Fruit fly (Drosophila melanogaster) whole organism, embryonic: ENCODE results near the gene CG10467.

Source experiments
- C15 ChIP-seq: fragments of 200-800 bp; sonication (Bioruptor generic); IDR thresholded peaks from 3 replicates; pipeline ENCODE4 v1.3.6; 2022; ENCODE audit warnings: missing biosample characterization, missing genetic modification characterization
- CG10431 ChIP-seq: fragments of 200-800 bp; sonication (Bioruptor generic); optimal IDR thresholded peaks from 3 replicates; lab custom pipeline; 2018; ENCODE audit warnings: missing biosample characterization, mild to moderate bottlenecking, missing genetic modification characterization
- CG12071 ChIP-seq: fragments of 200-800 bp; sonication (Bioruptor generic); optimal IDR thresholded peaks from 3 replicates; lab custom pipeline; 2018; ENCODE audit warnings: missing biosample characterization, mild to moderate bottlenecking, missing genetic modification characterization
- CG12104 ChIP-seq: fragments of 200-800 bp; sonication (Bioruptor generic); optimal IDR thresholded peaks from 3 replicates; lab custom pipeline; 2016; ENCODE audit warnings: missing biosample characterization, missing genetic modification characterization
- CG12236 ChIP-seq: fragments of 200-800 bp; sonication (Bioruptor generic); optimal IDR thresholded peaks from 2 replicates; lab custom pipeline; 2016; ENCODE audit warnings: missing biosample characterization, missing genetic modification characterization
- CG13287 ChIP-seq: fragments of 200-800 bp; sonication (Bioruptor generic); IDR thresholded peaks from 2 replicates; pipeline ENCODE4 v1.3.6; 2022; ENCODE audit warnings: missing biosample characterization, missing genetic modification characterization; ENCODE audit not compliant: partially characterized antibody
- CG15011 ChIP-seq: fragments of 200-800 bp; sonication (Bioruptor generic); optimal IDR thresholded peaks from 3 replicates; lab custom pipeline; 2018; ENCODE audit warnings: missing biosample characterization, mild to moderate bottlenecking, missing genetic modification characterization
- CG1647 ChIP-seq: fragments of 200-800 bp; sonication (Bioruptor generic); optimal IDR thresholded peaks from 3 replicates; lab custom pipeline; 2016; ENCODE audit warnings: missing biosample characterization, missing genetic modification characterization
- CG30020 ChIP-seq: fragments of 200-800 bp; optimal IDR thresholded peaks from 2 replicates; lab custom pipeline; 2019; ENCODE audit warnings: missing biosample characterization, mild to moderate bottlenecking, missing genetic modification characterization, moderate library complexity
- CG30431 ChIP-seq: fragments of 200-800 bp; sonication (Bioruptor generic); optimal IDR thresholded peaks from 2 replicates; lab custom pipeline; 2017; ENCODE audit warnings: missing biosample characterization, missing genetic modification characterization
- CG3838 ChIP-seq: fragments of 200-800 bp; sonication (Bioruptor generic); optimal IDR thresholded peaks from 3 replicates; lab custom pipeline; 2016; ENCODE audit warnings: missing biosample characterization, missing genetic modification characterization
- CG3847 ChIP-seq: fragments of 200-800 bp; sonication (Bioruptor generic); IDR thresholded peaks from 2 replicates; pipeline ENCODE4 v1.3.6; 2022; ENCODE audit warnings: missing biosample characterization, missing genetic modification characterization
- CG6654 ChIP-seq: fragments of 200-800 bp; sonication (Bioruptor generic); optimal IDR thresholded peaks from 2 replicates; lab custom pipeline; 2017; ENCODE audit warnings: missing biosample characterization, mild to moderate bottlenecking, missing genetic modification characterization
- D19A ChIP-seq: fragments of 200-800 bp; optimal IDR thresholded peaks from 3 replicates; lab custom pipeline; 2019; ENCODE audit warnings: missing biosample characterization, mild to moderate bottlenecking, missing genetic modification characterization, moderate library complexity
- D19B ChIP-seq: fragments of 200-800 bp; sonication (Bioruptor generic); optimal IDR thresholded peaks from 2 replicates; lab custom pipeline; 2017; ENCODE audit warnings: missing biosample characterization, mild to moderate bottlenecking, missing genetic modification characterization
- Drgx ChIP-seq: fragments of 200-800 bp; sonication (Bioruptor generic); IDR thresholded peaks from 2 replicates; pipeline ENCODE4 v1.3.6; 2022; ENCODE audit warnings: missing biosample characterization, missing genetic modification characterization
- Fer3 ChIP-seq: fragments of 200-800 bp; sonication (Bioruptor generic); optimal IDR thresholded peaks from 2 replicates; lab custom pipeline; 2018; ENCODE audit warnings: missing biosample characterization, mild to moderate bottlenecking, missing genetic modification characterization, moderate library complexity
- HLH54F ChIP-seq: fragments of 200-800 bp; sonication (Bioruptor generic); optimal IDR thresholded peaks from 3 replicates; lab custom pipeline; 2016; ENCODE audit warnings: missing biosample characterization, missing genetic modification characterization
- Hey ChIP-seq: fragments of 200-800 bp; sonication (Bioruptor generic); optimal IDR thresholded peaks from 3 replicates; lab custom pipeline; 2018; ENCODE audit warnings: missing biosample characterization, mild to moderate bottlenecking, missing genetic modification characterization
- Lpt ChIP-seq: fragments of >200 bp; optimal IDR thresholded peaks from 2 replicates; lab custom pipeline; 2018; ENCODE audit warnings: missing biosample characterization, missing genetic modification characterization
- Mad ChIP-seq: fragments of 200-800 bp; sonication (Bioruptor generic); optimal IDR thresholded peaks from 2 replicates; lab custom pipeline; 2016; ENCODE audit warnings: missing biosample characterization, missing genetic modification characterization
- NC2β ChIP-seq: fragments of 200-800 bp; sonication (Bioruptor generic); optimal IDR thresholded peaks from 2 replicates; lab custom pipeline; 2016; ENCODE audit warnings: missing biosample characterization, missing genetic modification characterization
- Nf-YB ChIP-seq: fragments of 200-800 bp; sonication (Bioruptor generic); optimal IDR thresholded peaks from 3 replicates; lab custom pipeline; 2019; ENCODE audit warnings: missing biosample characterization, mild to moderate bottlenecking, missing genetic modification characterization, moderate library complexity
- NfI ChIP-seq: fragments of 200-800 bp; sonication (Bioruptor generic); optimal IDR thresholded peaks from 3 replicates; lab custom pipeline; 2018; ENCODE audit warnings: missing biosample characterization, mild to moderate bottlenecking, missing genetic modification characterization, moderate library complexity
- Oaz ChIP-seq: fragments of 200-800 bp; sonication (Bioruptor generic); IDR thresholded peaks from 2 replicates; pipeline ENCODE4 v1.3.6; 2022; ENCODE audit warnings: missing biosample characterization, missing genetic modification characterization
- Side ChIP-seq: fragments of 200-800 bp; sonication (Bioruptor generic); optimal IDR thresholded peaks from 2 replicates; lab custom pipeline; 2016; ENCODE audit warnings: missing biosample characterization, missing genetic modification characterization
- Sin3A ChIP-seq: fragments of >200 bp; optimal IDR thresholded peaks from 2 replicates; lab custom pipeline; 2018
- Six4 ChIP-seq: fragments of 200-800 bp; sonication (Bioruptor generic); optimal IDR thresholded peaks from 2 replicates; lab custom pipeline; 2016; ENCODE audit warnings: missing biosample characterization, missing genetic modification characterization
- TFAM ChIP-seq: fragments of 200-800 bp; sonication (Bioruptor generic); optimal IDR thresholded peaks from 2 replicates; lab custom pipeline; 2017; ENCODE audit warnings: missing biosample characterization, missing genetic modification characterization, inconsistent platforms
- ab ChIP-seq: fragments of 200-800 bp; sonication (Bioruptor generic); optimal IDR thresholded peaks from 2 replicates; lab custom pipeline; 2016; ENCODE audit warnings: missing biosample characterization, missing genetic modification characterization
- cg ChIP-seq: fragments of 200-800 bp; sonication (Bioruptor generic); optimal IDR thresholded peaks from 3 replicates; lab custom pipeline; 2019; ENCODE audit warnings: missing biosample characterization, mild to moderate bottlenecking, missing genetic modification characterization, moderate library complexity
- chif ChIP-seq, 2 experiments: fragments of 200-800 bp; sonication (Bioruptor generic); optimal IDR thresholded peaks; 3 replicates each; lab custom pipeline; 2016; ENCODE audit warnings: missing biosample characterization in 2 of 2, missing genetic modification characterization in 2 of 2
- da ChIP-seq: fragments of 200-800 bp; sonication (Bioruptor generic); optimal IDR thresholded peaks from 2 replicates; lab custom pipeline; 2016; ENCODE audit warnings: missing biosample characterization, missing genetic modification characterization
- eve ChIP-seq, 2 experiments: fragments of >200 bp; optimal IDR thresholded peaks; 2 replicates each; lab custom pipeline; 2017; ENCODE audit warnings: missing biosample characterization in 2 of 2, missing genetic modification characterization in 2 of 2
- gce ChIP-seq: fragments of 200-800 bp; sonication (Bioruptor generic); IDR thresholded peaks from 3 replicates; pipeline ENCODE4 v1.3.6; 2022; ENCODE audit warnings: missing biosample characterization, missing genetic modification characterization
- gro ChIP-seq: fragments of 200-800 bp; sonication (Bioruptor generic); optimal IDR thresholded peaks from 2 replicates; lab custom pipeline; 2016; ENCODE audit warnings: missing biosample characterization, missing genetic modification characterization
- h ChIP-seq: fragments of >200 bp; optimal IDR thresholded peaks from 2 replicates; lab custom pipeline; 2017
- ham ChIP-seq: fragments of 200-800 bp; sonication (Bioruptor generic); IDR thresholded peaks from 2 replicates; pipeline ENCODE4 v1.3.6; 2022; ENCODE audit warnings: missing biosample characterization, missing genetic modification characterization
- her ChIP-seq: fragments of 200-800 bp; sonication (Bioruptor generic); optimal IDR thresholded peaks from 2 replicates; lab custom pipeline; 2016; ENCODE audit warnings: missing biosample characterization, missing genetic modification characterization
- knrl ChIP-seq: fragments of 200-800 bp; sonication (Bioruptor generic); IDR thresholded peaks from 3 replicates; pipeline ENCODE4 v1.3.6; 2022; ENCODE audit warnings: missing biosample characterization, missing genetic modification characterization; ENCODE audit not compliant: partially characterized antibody
- nmo ChIP-seq: fragments of 200-800 bp; sonication (Bioruptor generic); optimal IDR thresholded peaks from 2 replicates; lab custom pipeline; 2018; ENCODE audit warnings: missing biosample characterization, mild to moderate bottlenecking, missing genetic modification characterization, moderate library complexity
- phol ChIP-seq: fragments of 200-800 bp; sonication (Bioruptor generic); optimal IDR thresholded peaks from 3 replicates; lab custom pipeline; 2018; ENCODE audit warnings: missing biosample characterization, mild to moderate bottlenecking, missing genetic modification characterization, moderate library complexity
- pita ChIP-seq: fragments of 200-800 bp; sonication (Bioruptor generic); optimal IDR thresholded peaks from 2 replicates; lab custom pipeline; 2017; ENCODE audit warnings: missing biosample characterization, mild to moderate bottlenecking, missing genetic modification characterization
- prd ChIP-seq, 3 experiments: fragments of >200 bp in 2 of 3; fragments of 200-800 bp in 1 of 3; sonication (Bioruptor generic) in 1 of 3; optimal IDR thresholded peaks in 2 of 3; IDR thresholded peaks in 1 of 3; 2 replicates in 2 of 3; 3 replicates in 1 of 3; pipeline versions ENCODE4 v1.3.6 to Lab custom; 2017 to 2022; ENCODE audit warnings: missing biosample characterization in 1 of 3, missing genetic modification characterization in 1 of 3
- ranshi ChIP-seq: fragments of 200-800 bp; sonication (Bioruptor generic); IDR thresholded peaks from 2 replicates; pipeline ENCODE4 v1.3.6; 2022; ENCODE audit warnings: missing biosample characterization, missing genetic modification characterization
- slp2 ChIP-seq: fragments of 200-800 bp; sonication (Bioruptor generic); optimal IDR thresholded peaks from 2 replicates; lab custom pipeline; 2016; ENCODE audit warnings: missing biosample characterization, missing genetic modification characterization
- sob ChIP-seq: fragments of 200-800 bp; sonication (Bioruptor generic); IDR thresholded peaks from 2 replicates; pipeline ENCODE4 v1.3.6; 2022; ENCODE audit warnings: missing biosample characterization, missing genetic modification characterization
- sug ChIP-seq: fragments of 200-800 bp; optimal IDR thresholded peaks from 2 replicates; lab custom pipeline; 2019; ENCODE audit warnings: missing biosample characterization, mild to moderate bottlenecking, missing genetic modification characterization, moderate library complexity
- trh ChIP-seq: fragments of 200-800 bp; sonication (Bioruptor generic); optimal IDR thresholded peaks from 2 replicates; lab custom pipeline; 2016; ENCODE audit warnings: missing biosample characterization, missing genetic modification characterization
- yki ChIP-seq: fragments of >200 bp; optimal IDR thresholded peaks from 3 replicates; lab custom pipeline; 2018
- zfh1 ChIP-seq: fragments of 200-800 bp; sonication (Bioruptor generic); IDR thresholded peaks from 3 replicates; pipeline ENCODE4 v1.3.6; 2022; ENCODE audit warnings: missing biosample characterization, missing genetic modification characterization

CG10467 gene

DNA sequence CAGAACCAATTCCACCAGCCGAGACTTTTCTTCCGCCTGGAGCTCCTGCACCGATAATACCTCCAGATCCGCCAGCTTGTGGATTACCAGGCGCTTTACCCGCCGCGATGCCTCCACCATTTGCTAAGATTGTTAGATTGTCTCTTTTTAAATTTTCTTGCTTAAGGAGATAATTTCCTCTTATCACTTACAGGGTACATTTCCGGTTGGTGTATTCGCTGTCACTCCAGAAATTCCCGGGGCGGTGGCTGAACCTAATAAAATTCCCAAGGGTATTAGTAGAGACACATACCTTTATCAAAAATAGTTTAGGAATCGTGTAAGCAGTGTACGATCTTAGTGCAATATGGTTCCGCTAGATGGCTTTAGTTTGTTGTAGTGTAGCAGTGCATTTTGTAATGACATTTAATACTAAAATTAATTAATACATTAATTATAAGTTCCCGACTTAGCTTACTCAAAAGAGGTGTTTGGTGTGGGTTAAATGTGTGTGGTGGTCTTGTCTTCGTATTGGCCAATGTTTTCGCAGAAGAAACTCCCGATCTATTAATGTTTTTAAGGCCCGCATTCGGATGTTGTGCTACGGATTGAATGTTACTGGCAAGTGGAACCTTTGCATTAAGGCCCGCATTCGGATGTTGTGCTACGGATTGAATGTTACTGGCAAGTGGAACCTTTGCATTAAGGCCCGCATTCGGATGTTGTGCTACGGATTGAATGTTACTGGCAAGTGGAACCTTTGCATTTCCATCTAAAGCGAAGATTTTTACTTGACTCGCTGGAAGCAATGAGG, 30.3 kb upstream of the CG10467 start (continued):
- TF ChIP-seq C15 (GFP tag; lab: Robert Waterston, UW): peak; percentile 81
- TF ChIP-seq CG13287 (GFP tag; lab: Robert Waterston, UW): no peak; the same call in 1 of the 2 replicates
- TF ChIP-seq D19B (GFP tag; lab: Kevin White, UChicago): peak; percentile 57
- TF ChIP-seq Nf-YB (GFP tag; lab: Kevin White, UChicago): peak; percentile 45
- TF ChIP-seq ab (GFP tag; lab: Kevin White, UChicago): no peak
- TF ChIP-seq eve (GFP tag; optimal IDR thresholded peaks at IDR 0.05; lab: Kevin White, UChicago): no peak
- TF ChIP-seq pita (GFP tag; lab: Kevin White, UChicago): peak; percentile 74
- TF ChIP-seq Sin3A (lab: Kevin White, UChicago): peak; percentile 43
- TF ChIP-seq phol: peak; percentile 70
- TF ChIP-seq Six4 (GFP tag; lab: Kevin White, UChicago): peak; percentile 46
- TF ChIP-seq her (GFP tag; lab: Kevin White, UChicago): peak; percentile 64
- TF ChIP-seq Oaz (GFP tag; lab: Robert Waterston, UW): peak; percentile 59
- peak; percentile 38 for TF ChIP-seq yki (lab: Kevin White, UChicago)
- peak; percentile 45 for TF ChIP-seq CG1647
- TF ChIP-seq Fer3 (tag; lab: Kevin White, UChicago): peak; percentile 75
- peak; percentile 29 for TF ChIP-seq nmo (GFP tag; lab: Kevin White, UChicago)
- TF ChIP-seq HLH54F (GFP tag; lab: Kevin White, UChicago): no peak
- peak; percentile 43 for TF ChIP-seq Hey (tag; lab: Kevin White, UChicago)
- peak; percentile 75 for TF ChIP-seq CG12104 (GFP tag; lab: Kevin White, UChicago)
- TF ChIP-seq Mad (GFP tag; lab: Kevin White, UChicago): peak; percentile 27
- peak; percentile 56 for TF ChIP-seq TFAM (GFP tag; lab: Kevin White, UChicago)
- peak; percentile 92 for TF ChIP-seq CG12071 (GFP tag; lab: Kevin White, UChicago)
- TF ChIP-seq knrl: peak; percentile 47; the same call in 1 of the 3 replicates
- peak; percentile 8 to 62 for TF ChIP-seq chif (GFP tag; optimal IDR thresholded peaks at IDR 0.05; lab: Kevin White, UChicago)
- peak; percentile 56 for TF ChIP-seq CG30431 (GFP tag; lab: Kevin White, UChicago)
- peak; percentile 87 for TF ChIP-seq sob
- peak; percentile 66 for TF ChIP-seq slp2 (GFP tag; lab: Kevin White, UChicago)
- peak; percentile 67 for TF ChIP-seq CG3847 (GFP tag; lab: Robert Waterston, UW)
- TF ChIP-seq cg: no peak
- peak in 1 of 2 experiments; percentile 5 for TF ChIP-seq prd (optimal IDR thresholded peaks at IDR 0.05; lab: Kevin White, UChicago)
- TF ChIP-seq prd (GFP tag; IDR thresholded peaks at IDR 0.05; lab: Robert Waterston, UW): no peak
- TF ChIP-seq NC2β (GFP tag; lab: Kevin White, UChicago): peak; percentile 50
- TF ChIP-seq sug: no peak
- peak; percentile 67 for TF ChIP-seq CG6654 (GFP tag; lab: Kevin White, UChicago)
- peak; percentile 54 for TF ChIP-seq CG10431
- peak; percentile 88 for TF ChIP-seq zfh1 (GFP tag; lab: Robert Waterston, UW)
- TF ChIP-seq D19A (tag; lab: Kevin White, UChicago): peak; percentile 24
- peak; percentile 92 for TF ChIP-seq Side
- TF ChIP-seq CG30020 (tag; lab: Kevin White, UChicago): peak; percentile 97
- peak; percentile 90 for TF ChIP-seq NfI (GFP tag; lab: Kevin White, UChicago)
- TF ChIP-seq CG12236 (GFP tag; lab: Kevin White, UChicago): peak; percentile 34
- peak; percentile 43 for TF ChIP-seq da
- peak; percentile 76; the same call in 1 of the 2 replicates for TF ChIP-seq ranshi (GFP tag; lab: Robert Waterston, UW)
- TF ChIP-seq CG3838 (GFP tag; lab: Kevin White, UChicago): peak; percentile 4
- TF ChIP-seq Lpt (GFP tag; lab: Kevin White, UChicago): no peak
- TF ChIP-seq gce (GFP tag; lab: Robert Waterston, UW): peak; percentile 94
- peak; percentile 71 for TF ChIP-seq CG15011
- TF ChIP-seq Drgx (GFP tag; lab: Robert Waterston, UW): no peak
- TF ChIP-seq h: no peak
- no peak for TF ChIP-seq ham (GFP tag; lab: Robert Waterston, UW)
- TF ChIP-seq gro (GFP tag; lab: Kevin White, UChicago): no peak
- TF ChIP-seq trh: peak; percentile 30
